Worm (Caenorhabditis elegans): Measurements from ENCODE around the gene F31E3.6.
A peak's percentile ranks its signal among the peaks of the same experiment; 100 is the strongest.

Gene F31E3.6

DNA sequence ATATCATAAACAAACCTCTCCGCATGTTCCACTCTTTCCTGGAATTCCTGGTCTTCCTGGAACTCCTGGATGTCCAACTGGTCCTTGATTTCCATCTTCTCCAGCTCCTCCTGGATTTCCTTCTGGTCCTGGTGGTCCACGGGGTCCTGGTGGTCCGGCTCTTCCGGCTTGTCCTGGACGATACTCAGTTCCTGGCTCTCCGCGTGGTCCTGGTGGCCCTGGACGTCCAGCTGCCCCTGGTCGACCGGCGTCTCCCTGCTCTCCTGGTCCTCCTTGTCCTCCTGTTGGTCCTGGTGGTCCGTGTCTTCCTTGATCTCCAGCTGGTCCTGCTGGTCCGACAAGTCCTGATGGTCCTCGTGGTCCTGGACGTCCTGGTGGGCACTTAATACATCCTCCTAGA lies 37.8 kb downstream of the F31E3.6 start:
- TF ChIP-seq sma-3 (GFP tag; optimal IDR thresholded peaks at IDR 0.05) (no peak), elt-3 (tag; optimal IDR thresholded peaks at IDR 0.05) (no peak), F13H6.1 (tag; optimal IDR thresholded peaks at IDR 0.05) (no peak), R02D3.7 (tag; optimal IDR thresholded peaks at IDR 0.05) (no peak), nhr-77 (tag; optimal IDR thresholded peaks at IDR 0.05) (no peak), unc-55 (GFP tag; optimal IDR thresholded peaks at IDR 0.05) (no peak), skn-1 (tag; optimal IDR thresholded peaks at IDR 0.05) (no peak), ZK546.5 (tag; optimal IDR thresholded peaks at IDR 0.05) (no peak), lsy-2 (tag; optimal IDR thresholded peaks at IDR 0.05) (no peak), nhr-129 (tag; optimal IDR thresholded peaks at IDR 0.05) (no peak), alr-1 (tag; optimal IDR thresholded peaks at IDR 0.05) (no peak), sma-9 (GFP tag; optimal IDR thresholded peaks at IDR 0.05) (no peak), sma-9 (tag; optimal IDR thresholded peaks at IDR 0.05) (no peak), nhr-12 (tag; optimal IDR thresholded peaks at IDR 0.05) (no peak), ztf-1 (GFP tag; conservative IDR thresholded peaks at IDR 0.05) (no peak)

DNA sequence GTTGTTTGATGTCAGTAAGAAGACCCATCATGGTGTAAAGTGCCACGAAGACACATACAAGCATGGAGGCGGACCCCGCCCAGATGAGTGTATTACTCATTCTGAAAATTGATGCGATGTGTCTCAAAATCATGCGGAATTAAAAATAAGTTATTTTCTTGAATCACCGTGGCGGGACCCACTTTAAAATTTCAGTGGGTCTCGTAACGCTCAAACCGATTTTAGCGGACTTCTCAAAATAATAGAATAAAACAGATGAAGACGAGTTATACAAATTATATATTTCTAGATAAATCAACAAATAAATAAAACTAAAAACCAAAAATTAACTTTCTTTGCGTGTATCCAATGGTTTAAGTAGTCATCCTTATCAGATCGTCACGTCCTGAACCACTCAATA lies 38.6 kb downstream of the F31E3.6 start, which contains the start of gene col-8:
Gene col-8 (minus strand): TSS at position 101 of the 400 bp plus-strand sequence.
- TF ChIP-seq lin-11 (tag; optimal IDR thresholded peaks at IDR 0.05): no peak
- no peak for TF ChIP-seq nhr-21 (tag; optimal IDR thresholded peaks at IDR 0.05)
- TF ChIP-seq peb-1 (tag; optimal IDR thresholded peaks at IDR 0.05): no peak
- TF ChIP-seq mbf-1 (tag; optimal IDR thresholded peaks at IDR 0.05): no peak
- TF ChIP-seq mab-5 (tag; optimal IDR thresholded peaks at IDR 0.05): no peak
- no peak for TF ChIP-seq ceh-16 (tag; optimal IDR thresholded peaks at IDR 0.05)
- TF ChIP-seq aly-2 (tag; optimal IDR thresholded peaks at IDR 0.05): no peak
- TF ChIP-seq dmd-4 (tag; optimal IDR thresholded peaks at IDR 0.05): no peak
- no peak for TF ChIP-seq fos-1 (tag; optimal IDR thresholded peaks at IDR 0.05)
- no peak for TF ChIP-seq ZK546.5 (tag; optimal IDR thresholded peaks at IDR 0.05)
- no peak for TF ChIP-seq lsy-2 (tag; optimal IDR thresholded peaks at IDR 0.05)
- no peak for TF ChIP-seq blmp-1 (tag; optimal IDR thresholded peaks at IDR 0.05; ENCODE audit: insufficient read depth)
- TF ChIP-seq elt-3 (tag; optimal IDR thresholded peaks at IDR 0.05): no peak
- TF ChIP-seq nhr-25 (tag; optimal IDR thresholded peaks at IDR 0.05): no peak
- no peak for TF ChIP-seq sma-3 (GFP tag; optimal IDR thresholded peaks at IDR 0.05)

DNA sequence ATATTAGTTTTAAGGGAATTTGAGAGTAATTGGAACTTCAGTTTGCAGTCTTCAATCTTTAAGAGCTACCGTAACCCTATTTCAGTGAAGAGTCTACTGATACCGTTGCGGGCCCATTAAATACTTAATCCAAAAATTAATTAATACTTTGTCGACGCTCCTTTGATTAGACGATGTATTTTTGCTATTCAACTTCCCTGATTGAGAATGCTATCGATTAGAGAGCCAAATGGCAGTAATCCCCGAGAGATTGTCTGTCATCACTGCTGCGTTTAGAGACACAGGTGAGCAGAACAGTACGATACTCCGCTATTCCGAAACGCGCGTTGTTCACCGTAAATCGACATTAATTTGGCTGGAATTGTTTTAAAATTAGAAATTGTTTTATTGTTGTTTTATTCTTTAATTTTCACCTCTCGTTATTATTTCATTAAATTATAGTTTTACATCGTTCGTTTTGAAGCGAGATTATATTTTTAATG lies 39.3 kb downstream of the F31E3.6 start, which contains the start of gene rfl-1:
Gene rfl-1 (plus strand): TSS at position 51 of the 482 bp plus-strand sequence.
- TF ChIP-seq alr-1 (tag; optimal IDR thresholded peaks at IDR 0.05) (no peak), ama-1 (optimal IDR thresholded peaks at IDR 0.05) (no peak), lsy-2 (tag; optimal IDR thresholded peaks at IDR 0.05) (peak; percentile 47 to 84), zag-1 (tag; optimal IDR thresholded peaks at IDR 0.05) (no peak), nhr-6 (tag; optimal IDR thresholded peaks at IDR 0.05) (no peak), unc-55 (GFP tag; optimal IDR thresholded peaks at IDR 0.05) (peak; percentile 79), R02D3.7 (tag; optimal IDR thresholded peaks at IDR 0.05) (peak; percentile 86), nhr-129 (tag; optimal IDR thresholded peaks at IDR 0.05) (peak; percentile 59), egl-27 (tag; optimal IDR thresholded peaks at IDR 0.05) (no peak), ZK546.5 (tag; optimal IDR thresholded peaks at IDR 0.05) (no peak), C34F6.9 (tag; optimal IDR thresholded peaks at IDR 0.05) (peak; percentile 69), nhr-10 (tag; optimal IDR thresholded peaks at IDR 0.05) (no peak), nhr-25 (tag; optimal IDR thresholded peaks at IDR 0.05) (no peak), F13H6.1 (tag; optimal IDR thresholded peaks at IDR 0.05) (peak; percentile 34), snpc-4 (tag; optimal IDR thresholded peaks at IDR 0.05) (no peak), mbf-1 (tag; optimal IDR thresholded peaks at IDR 0.05) (no peak), ztf-4 (tag; optimal IDR thresholded peaks at IDR 0.05) (peak; percentile 8), crh-2 (tag; optimal IDR thresholded peaks at IDR 0.05) (peak; percentile 49), nhr-23 (tag; optimal IDR thresholded peaks at IDR 0.05) (no peak), nhr-77 (tag; optimal IDR thresholded peaks at IDR 0.05) (no peak), sma-3 (GFP tag; optimal IDR thresholded peaks at IDR 0.05) (peak; percentile 37), blmp-1 (tag; optimal IDR thresholded peaks at IDR 0.05; ENCODE audit: insufficient read depth) (no peak), sma-9 (GFP tag; optimal IDR thresholded peaks at IDR 0.05) (peak; percentile 6), sma-9 (tag; optimal IDR thresholded peaks at IDR 0.05) (no peak), nhr-237 (tag; optimal IDR thresholded peaks at IDR 0.05) (no peak)

DNA sequence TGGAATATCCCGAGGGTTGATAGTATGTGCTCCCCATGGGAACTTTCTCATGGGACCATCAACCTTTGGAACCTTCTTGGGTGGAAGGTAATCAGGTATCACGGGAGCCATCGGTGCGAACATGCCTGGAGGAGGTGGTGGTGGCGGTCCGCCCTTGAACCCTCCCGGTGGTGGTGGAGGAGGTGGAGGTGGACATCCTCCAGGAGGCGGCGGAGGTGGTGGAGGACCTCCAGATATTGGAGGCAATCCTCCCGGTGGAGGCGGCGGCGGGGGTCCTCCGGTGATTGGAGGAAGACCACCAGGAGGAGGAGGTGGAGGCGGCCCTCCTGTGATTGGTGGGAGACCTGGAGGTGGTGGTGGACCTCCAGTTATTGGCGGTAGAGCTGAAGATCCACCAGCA lies 44.0 kb downstream of the F31E3.6 start:
- TF ChIP-seq lin-39 (tag; optimal IDR thresholded peaks at IDR 0.05) (no peak), snpc-4 (tag; optimal IDR thresholded peaks at IDR 0.05) (no peak), C34F6.9 (tag; optimal IDR thresholded peaks at IDR 0.05) (no peak), nhr-129 (tag; optimal IDR thresholded peaks at IDR 0.05) (no peak), nhr-77 (tag; optimal IDR thresholded peaks at IDR 0.05) (no peak), aly-2 (tag; optimal IDR thresholded peaks at IDR 0.05) (no peak), ama-1 (optimal IDR thresholded peaks at IDR 0.05) (no peak), nhr-11 (tag; optimal IDR thresholded peaks at IDR 0.05) (no peak)

All from whole organism, L2 larva.